Fruit fly (Drosophila melanogaster): ENCODE data around the gene CG14406.

Gene CG14406

dm6 chrX:14896310-14896709 lies 14.3 kb downstream of the CG14406 start:
- TF ChIP-seq Jra (GFP tag; optimal IDR thresholded peaks at IDR 0.05), result no peak
- TF ChIP-seq Dif (GFP tag; optimal IDR thresholded peaks at IDR 0.05; ENCODE audit: partially characterized antibody), result no peak
- TF ChIP-seq psq (GFP tag; optimal IDR thresholded peaks at IDR 0.05), result no peak
- no peak for TF ChIP-seq sage (GFP tag; optimal IDR thresholded peaks at IDR 0.05)
- no peak for TF ChIP-seq foxo (GFP tag; optimal IDR thresholded peaks at IDR 0.05)
- TF ChIP-seq dmrt93B (GFP tag; optimal IDR thresholded peaks at IDR 0.05), result no peak
- TF ChIP-seq Vsx2 (GFP tag; optimal IDR thresholded peaks at IDR 0.05; ENCODE audit: partially characterized antibody), result no peak
- no peak for TF ChIP-seq Hr78 (GFP tag; optimal IDR thresholded peaks at IDR 0.05)

- TF ChIP-seq woc (GFP tag; optimal IDR thresholded peaks at IDR 0.05), result no peak
- TF ChIP-seq Abd-B (GFP tag; optimal IDR thresholded peaks at IDR 0.05), result no peak
- no peak for TF ChIP-seq dsf (GFP tag; optimal IDR thresholded peaks at IDR 0.05; ENCODE audit: borderline replicate concordance)
Measured at dm6 chrX:14893872-14894271, 16.8 kb downstream of the CG14406 start.

dm6 chrX:14892303-14892702 lies 18.3 kb downstream of the CG14406 start:
- no peak for TF ChIP-seq psq (GFP tag; optimal IDR thresholded peaks at IDR 0.05)
- TF ChIP-seq h (GFP tag; optimal IDR thresholded peaks at IDR 0.05), result no peak
- no peak for TF ChIP-seq Rel (GFP tag; optimal IDR thresholded peaks at IDR 0.05)
- TF ChIP-seq Rel (tag; optimal IDR thresholded peaks at IDR 0.05), result no peak
- no peak for TF ChIP-seq OdsH (GFP tag; optimal IDR thresholded peaks at IDR 0.05)
- TF ChIP-seq tai (GFP tag; optimal IDR thresholded peaks at IDR 0.05), result no peak
- TF ChIP-seq foxo (GFP tag; optimal IDR thresholded peaks at IDR 0.05), result peak in 1 of 2 experiments; percentile 23
- TF ChIP-seq fru (GFP tag; optimal IDR thresholded peaks at IDR 0.05), result peak; percentile 6

- TF ChIP-seq CG9705 (GFP tag; optimal IDR thresholded peaks at IDR 0.05) (no peak), Myc (optimal IDR thresholded peaks at IDR 0.05) (peak; percentile 15), Vsx2 (GFP tag; optimal IDR thresholded peaks at IDR 0.05; ENCODE audit: partially characterized antibody) (no peak)
Measured at dm6 chrX:14885554-14885953, 25.1 kb downstream of the CG14406 start.

- TF ChIP-seq Jra (GFP tag; optimal IDR thresholded peaks at IDR 0.05) (no peak), Dfd (GFP tag; optimal IDR thresholded peaks at IDR 0.05) (no peak), CG9705 (GFP tag; optimal IDR thresholded peaks at IDR 0.05) (no peak), OdsH (GFP tag; optimal IDR thresholded peaks at IDR 0.05) (no peak), usp (GFP tag; optimal IDR thresholded peaks at IDR 0.05) (no peak), GATAd (GFP tag; optimal IDR thresholded peaks at IDR 0.05) (no peak), Sp1 (GFP tag; optimal IDR thresholded peaks at IDR 0.05) (no peak), Dif (GFP tag; optimal IDR thresholded peaks at IDR 0.05; ENCODE audit: partially characterized antibody) (no peak), psq (GFP tag; optimal IDR thresholded peaks at IDR 0.05) (no peak), CG32264 (GFP tag; optimal IDR thresholded peaks at IDR 0.05) (no peak), sv (GFP tag; optimal IDR thresholded peaks at IDR 0.05) (no peak), lola (GFP tag; optimal IDR thresholded peaks at IDR 0.05) (no peak)
Measured at dm6 chrX:14883993-14884392, 26.7 kb downstream of the CG14406 start.

- TF ChIP-seq dmrt93B (GFP tag; optimal IDR thresholded peaks at IDR 0.05) (peak; percentile 57), sv (GFP tag; optimal IDR thresholded peaks at IDR 0.05) (peak; percentile 70), Myc (optimal IDR thresholded peaks at IDR 0.05) (no peak), rgr (GFP tag; optimal IDR thresholded peaks at IDR 0.05) (peak; percentile 90), dsf (GFP tag; optimal IDR thresholded peaks at IDR 0.05; ENCODE audit: borderline replicate concordance) (peak; percentile 26), h (GFP tag; optimal IDR thresholded peaks at IDR 0.05) (peak; percentile 92), Hnf4 (GFP tag; optimal IDR thresholded peaks at IDR 0.05) (peak; percentile 78), woc (GFP tag; optimal IDR thresholded peaks at IDR 0.05) (peak; percentile 55), br (GFP tag; optimal IDR thresholded peaks at IDR 0.05) (peak; percentile 84), tai (GFP tag; optimal IDR thresholded peaks at IDR 0.05) (peak; percentile 70), psq (GFP tag; optimal IDR thresholded peaks at IDR 0.05) (peak; percentile 81), Mio (GFP tag; optimal IDR thresholded peaks at IDR 0.05) (no peak), OdsH (GFP tag; optimal IDR thresholded peaks at IDR 0.05) (peak; percentile 87), ey (GFP tag; optimal IDR thresholded peaks at IDR 0.05) (peak; percentile 87), Jra (GFP tag; optimal IDR thresholded peaks at IDR 0.05) (peak; percentile 30), Hr78 (GFP tag; optimal IDR thresholded peaks at IDR 0.05) (no peak), N (GFP tag; optimal IDR thresholded peaks at IDR 0.05) (no peak), sage (GFP tag; optimal IDR thresholded peaks at IDR 0.05) (peak; percentile 65), dl (GFP tag; optimal IDR thresholded peaks at IDR 0.05; ENCODE audit: insufficient read depth in 1 of 2, partially characterized antibody in 2 of 2) (no peak), jim (GFP tag; optimal IDR thresholded peaks at IDR 0.05) (no peak), Vsx2 (GFP tag; optimal IDR thresholded peaks at IDR 0.05; ENCODE audit: partially characterized antibody) (no peak), Rel (GFP tag; optimal IDR thresholded peaks at IDR 0.05) (no peak), Rel (tag; optimal IDR thresholded peaks at IDR 0.05) (no peak), Sp1 (GFP tag; optimal IDR thresholded peaks at IDR 0.05) (peak; percentile 78), brk (GFP tag; optimal IDR thresholded peaks at IDR 0.05) (peak; percentile 65), CrebA (GFP tag; optimal IDR thresholded peaks at IDR 0.05; ENCODE audit: borderline replicate concordance) (peak; percentile 8), fru (GFP tag; optimal IDR thresholded peaks at IDR 0.05) (peak; percentile 90), Dfd (GFP tag; optimal IDR thresholded peaks at IDR 0.05) (no peak), foxo (GFP tag; optimal IDR thresholded peaks at IDR 0.05) (peak in 1 of 2 experiments; percentile 75), CG9705 (GFP tag; optimal IDR thresholded peaks at IDR 0.05) (peak; percentile 37), pan (optimal IDR thresholded peaks at IDR 0.05) (no peak), lola (GFP tag; optimal IDR thresholded peaks at IDR 0.05) (no peak)
Measured at dm6 chrX:14882536-14883118, 28.0 kb downstream of the CG14406 start, which contains the start of the genes CG45064 and CG45065. Gene CG45064 (minus strand): TSS chrX:14882586. Gene CG45065 (minus strand): TSS chrX:14882586.

All from whole organism, wandering third instar larva.